Fruit fly (Drosophila melanogaster): Measurements from ENCODE around the gene PLCXD.

dm6 chr2L:12066617-12067251 lies 17.5 kb downstream of the PLCXD start, which contains the start of gene firl:
- TF ChIP-seq fd96Ca (GFP tag; IDR thresholded peaks at IDR 0.05) (no peak), CG4496 (GFP tag; IDR thresholded peaks at IDR 0.05) (no peak; the same call in 2 of the 3 replicates), CG10348 (GFP tag; IDR thresholded peaks at IDR 0.05) (no peak), D1 (tag; optimal IDR thresholded peaks at IDR 0.05) (no peak), gl (tag; optimal IDR thresholded peaks at IDR 0.05) (no peak), EcR (GFP tag; optimal IDR thresholded peaks at IDR 0.05) (peak; percentile 79), Pif1A (GFP tag; optimal IDR thresholded peaks at IDR 0.05) (no peak), CG12605 (GFP tag; IDR thresholded peaks at IDR 0.05) (no peak), CG9948 (tag; optimal IDR thresholded peaks at IDR 0.05) (no peak), Ets98B (GFP tag; IDR thresholded peaks at IDR 0.05) (no peak), CG14655 (GFP tag; optimal IDR thresholded peaks at IDR 0.05) (no peak), Pif1B (GFP tag; optimal IDR thresholded peaks at IDR 0.05) (no peak)
